Worm (Caenorhabditis elegans) whole organism, early embryonic: ENCODE measurements around the gene twk-25.

Source experiments
- ama-1 ChIP-seq: fragments of 150-350 bp; optimal IDR thresholded peaks from 2 replicates; lab custom pipeline; 2014
- ceh-13 ChIP-seq: fragments of 200-800 bp; sonication (Bioruptor generic); optimal IDR thresholded peaks from 2 replicates; lab custom pipeline; 2018; ENCODE audit warnings: mild to moderate bottlenecking, missing genetic modification characterization, missing compliant biosample characterization
- ets-7 ChIP-seq: sonication (generic microtip); optimal IDR thresholded peaks from 2 replicates; lab custom pipeline; 2016; ENCODE audit warnings: missing genotype, missing genetic modification characterization, missing compliant biosample characterization
- flt-1 ChIP-seq: fragments of 200-800 bp; sonication (Bioruptor generic); IDR thresholded peaks from 2 replicates; pipeline ENCODE4 v1.3.6; 2022; ENCODE audit warnings: missing genetic modification characterization, missing compliant biosample characterization
- hmg-4 ChIP-seq: fragments of 200-800 bp; sonication (Bioruptor generic); optimal IDR thresholded peaks from 2 replicates; lab custom pipeline; 2018; ENCODE audit warnings: mild to moderate bottlenecking, missing genetic modification characterization, missing compliant biosample characterization
- hnd-1 ChIP-seq: sonication (generic microtip); optimal IDR thresholded peaks from 2 replicates; lab custom pipeline; 2016; ENCODE audit warnings: missing genetic modification characterization, missing compliant biosample characterization
- tbx-37 ChIP-seq: fragments of 200-800 bp; sonication (Bioruptor generic); conservative IDR thresholded peaks from 2 replicates; pipeline ENCODE4 v1.3.6; 2022; ENCODE audit warnings: missing genetic modification reagents, missing genetic modification characterization, missing compliant biosample characterization
- tra-4 ChIP-seq: sonication (generic microtip); optimal IDR thresholded peaks from 2 replicates; lab custom pipeline; 2017; ENCODE audit warnings: missing genetic modification characterization, missing compliant biosample characterization

- TF ChIP-seq tra-4 (tag; lab: Kevin White, UChicago): no peak
- TF ChIP-seq hmg-4 (GFP tag; lab: Kevin White, UChicago): no peak
- TF ChIP-seq ets-7: no peak
- no peak for TF ChIP-seq ama-1 (lab: Kevin White, UChicago)
- TF ChIP-seq tbx-37 (GFP tag; lab: Robert Waterston, UW): no peak
- no peak for TF ChIP-seq flt-1 (GFP tag; lab: Robert Waterston, UW)
- no peak for TF ChIP-seq hnd-1 (tag; lab: Kevin White, UChicago)
- TF ChIP-seq ceh-13 (GFP tag; lab: Kevin White, UChicago): no peak
Measured at ce11 chrIV:11492345-11492744, 12.2 kb upstream of the twk-25 start.
